Worm (Caenorhabditis elegans): ENCODE results near the gene ZK328.6.

- TF ChIP-seq him-1 (tag; optimal IDR thresholded peaks at IDR 0.05) (no peak), W03F9.2 (tag; optimal IDR thresholded peaks at IDR 0.05) (no peak), dao-5 (tag; optimal IDR thresholded peaks at IDR 0.05) (no peak)
These were observed 16.5 kb upstream of the ZK328.6 start, which contains the start of gene tbx-11 for ce11 chrIII:6046881-6047280.
